Fruit fly (Drosophila melanogaster): ENCODE data around the gene ND-13A.

ND-13A gene

dm6 chr2L:5092992-5093695, 6.9 kb downstream of the ND-13A start, which contains the start of gene Pgant5 (continued):
- TF ChIP-seq CG11762 (GFP tag; optimal IDR thresholded peaks at IDR 0.05; ENCODE audit: insufficient read depth): no peak
- no peak for TF ChIP-seq CG4318 (GFP tag; optimal IDR thresholded peaks at IDR 0.05)
- TF ChIP-seq CG3919 (GFP tag; optimal IDR thresholded peaks at IDR 0.05): peak; percentile 24
- TF ChIP-seq CG3032 (tag; optimal IDR thresholded peaks at IDR 0.05): no peak
- TF ChIP-seq CG15336 (GFP tag; IDR thresholded peaks at IDR 0.05): peak; percentile 30; the same call in 1 of the 2 replicates
- TF ChIP-seq svp (GFP tag): peak; percentile 70
- TF ChIP-seq Sox15 (GFP tag; optimal IDR thresholded peaks at IDR 0.05): no peak
- TF ChIP-seq CG6854 (GFP tag; optimal IDR thresholded peaks at IDR 0.05): peak; percentile 36
- TF ChIP-seq CG8632 (GFP tag; optimal IDR thresholded peaks at IDR 0.05): no peak
- TF ChIP-seq Hr4 (GFP tag; optimal IDR thresholded peaks at IDR 0.05): no peak
- no peak for TF ChIP-seq CG9139 (GFP tag; optimal IDR thresholded peaks at IDR 0.05)
- no peak for TF ChIP-seq pdm3 (GFP tag; optimal IDR thresholded peaks at IDR 0.05)
- TF ChIP-seq Eip93F (GFP tag; optimal IDR thresholded peaks at IDR 0.05): no peak
- peak; percentile 40 for TF ChIP-seq esn (GFP tag; optimal IDR thresholded peaks at IDR 0.05)
- no peak for TF ChIP-seq cyc (GFP tag; optimal IDR thresholded peaks at IDR 0.05)
- TF ChIP-seq OdsH (GFP tag; optimal IDR thresholded peaks at IDR 0.05): no peak
- TF ChIP-seq Eip78C (GFP tag): peak; percentile 73

- TF ChIP-seq Hr38 (GFP tag; optimal IDR thresholded peaks at IDR 0.05) (no peak), CG6808 (GFP tag; optimal IDR thresholded peaks at IDR 0.05) (no peak), Ets96B (tag; optimal IDR thresholded peaks at IDR 0.05) (no peak), dac (GFP tag; optimal IDR thresholded peaks at IDR 0.05) (no peak), CG6276 (GFP tag; optimal IDR thresholded peaks at IDR 0.05) (no peak), CG31627 (GFP tag; optimal IDR thresholded peaks at IDR 0.05) (no peak), CG34406 (GFP tag; optimal IDR thresholded peaks at IDR 0.05) (no peak), Sox14 (GFP tag; optimal IDR thresholded peaks at IDR 0.05) (no peak), CG6854 (GFP tag; optimal IDR thresholded peaks at IDR 0.05) (no peak), Lpt (GFP tag; optimal IDR thresholded peaks at IDR 0.05) (no peak), svp (GFP tag) (no peak), CG7368 (GFP tag; optimal IDR thresholded peaks at IDR 0.05) (no peak), vri (GFP tag; optimal IDR thresholded peaks at IDR 0.05) (no peak), lz (GFP tag; optimal IDR thresholded peaks at IDR 0.05) (no peak), CG10669 (GFP tag; optimal IDR thresholded peaks at IDR 0.05) (no peak)
These were observed 7.5 kb downstream of the ND-13A start for dm6 chr2L:5092597-5092991.

DNA sequence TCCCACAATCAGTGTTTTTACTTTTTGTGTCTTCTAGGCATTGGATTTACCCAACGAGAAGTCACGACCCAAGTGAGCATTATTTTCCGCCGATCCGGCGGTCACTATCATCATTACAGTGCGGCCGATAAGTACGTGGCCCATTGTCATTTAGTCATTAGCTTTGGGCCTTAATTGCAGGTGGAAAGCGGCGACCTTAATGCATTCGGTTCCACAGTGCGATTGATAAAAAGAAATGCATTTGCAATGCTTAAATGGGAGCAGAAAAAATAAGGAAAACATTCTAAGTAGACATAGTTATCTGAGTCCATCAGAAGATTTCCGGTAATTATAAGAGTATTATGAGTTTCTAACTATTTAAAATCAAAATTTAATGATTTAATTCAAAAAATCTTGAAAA, 7.9 kb downstream of the ND-13A start:
- TF ChIP-seq acj6 (GFP tag; optimal IDR thresholded peaks at IDR 0.05): peak; percentile 8
- no peak for TF ChIP-seq CG3919 (GFP tag; optimal IDR thresholded peaks at IDR 0.05)
- TF ChIP-seq lz (GFP tag; optimal IDR thresholded peaks at IDR 0.05): peak; percentile 32
- TF ChIP-seq CG15336 (GFP tag; IDR thresholded peaks at IDR 0.05): no peak
- TF ChIP-seq fd85E (GFP tag; optimal IDR thresholded peaks at IDR 0.05): no peak
- TF ChIP-seq Lpt (GFP tag; optimal IDR thresholded peaks at IDR 0.05): no peak
- TF ChIP-seq fkh (GFP tag; optimal IDR thresholded peaks at IDR 0.05): no peak
- no peak for TF ChIP-seq ss (GFP tag; optimal IDR thresholded peaks at IDR 0.05)
- TF ChIP-seq CG8632 (GFP tag; optimal IDR thresholded peaks at IDR 0.05): no peak
- TF ChIP-seq CG6854 (GFP tag; optimal IDR thresholded peaks at IDR 0.05): no peak
- TF ChIP-seq achi (GFP tag; optimal IDR thresholded peaks at IDR 0.05): no peak
- no peak for TF ChIP-seq eg (GFP tag; IDR thresholded peaks at IDR 0.05)
- TF ChIP-seq topi (GFP tag; optimal IDR thresholded peaks at IDR 0.05): no peak
- TF ChIP-seq CG32006 (GFP tag; optimal IDR thresholded peaks at IDR 0.05): peak; percentile 20
- TF ChIP-seq Ets21C (GFP tag; optimal IDR thresholded peaks at IDR 0.05): no peak
- TF ChIP-seq vri (GFP tag; optimal IDR thresholded peaks at IDR 0.05): no peak
- no peak for TF ChIP-seq CG11294 (GFP tag; IDR thresholded peaks at IDR 0.05)
- peak; percentile 39 for TF ChIP-seq Hr39 (GFP tag; optimal IDR thresholded peaks at IDR 0.05)
- TF ChIP-seq CG3032 (tag; optimal IDR thresholded peaks at IDR 0.05): peak; percentile 3
- no peak for TF ChIP-seq Eip75B (GFP tag; optimal IDR thresholded peaks at IDR 0.05)
- no peak for TF ChIP-seq CG4318 (GFP tag; optimal IDR thresholded peaks at IDR 0.05)
- TF ChIP-seq spab (GFP tag; optimal IDR thresholded peaks at IDR 0.05): no peak
- TF ChIP-seq Sox102F (GFP tag; optimal IDR thresholded peaks at IDR 0.05): no peak
- peak; percentile 1 for TF ChIP-seq Smox (GFP tag; optimal IDR thresholded peaks at IDR 0.05)
- peak; percentile 39 for TF ChIP-seq Met (GFP tag; optimal IDR thresholded peaks at IDR 0.05)
- no peak for TF ChIP-seq Hr38 (GFP tag; optimal IDR thresholded peaks at IDR 0.05)
- TF ChIP-seq dsx (GFP tag; optimal IDR thresholded peaks at IDR 0.05; ENCODE audit: poor library complexity, severe bottlenecking): no peak
- no peak for TF ChIP-seq salr (GFP tag; optimal IDR thresholded peaks at IDR 0.05)
